Worm (Caenorhabditis elegans): ENCODE data around the gene srt-3.
"Not testable (repeated sequence)": the region's sequence is repeated elsewhere in the genome, so short reads cannot be mapped to it uniquely, and the experiment has no call there.

The srt-3 gene

ce11 chrV:4260090-4260489, at the start of gene srt-3:
Gene srt-3, minus strand, starts transcription at chrV:4260190.
- no peak for TF ChIP-seq unc-62 (GFP tag; optimal IDR thresholded peaks at IDR 0.05)

- no peak for TF ChIP-seq unc-62 (GFP tag; optimal IDR thresholded peaks at IDR 0.05)
Measured at ce11 chrV:4304240-4304639, 44.2 kb upstream of the srt-3 start.

ce11 chrV:4303793-4304192, 43.8 kb upstream of the srt-3 start:
- TF ChIP-seq unc-62 (GFP tag; optimal IDR thresholded peaks at IDR 0.05), result no peak

- no peak for TF ChIP-seq unc-62 (GFP tag; optimal IDR thresholded peaks at IDR 0.05)
Measured at ce11 chrV:4302842-4303241, 42.9 kb upstream of the srt-3 start.

ce11 chrV:4299741-4300140, 39.8 kb upstream of the srt-3 start, which contains the start of gene ZC132.3:
Gene ZC132.3, minus strand, starts transcription at chrV:4299841.
- no peak for TF ChIP-seq unc-62 (GFP tag; optimal IDR thresholded peaks at IDR 0.05)

ce11 chrV:4298579-4298978, 38.6 kb upstream of the srt-3 start, which contains the start of gene ZC132.11:
Gene ZC132.11, minus strand, starts transcription at chrV:4298679.
- no peak for TF ChIP-seq unc-62 (GFP tag; optimal IDR thresholded peaks at IDR 0.05)

- TF ChIP-seq unc-62 (GFP tag; optimal IDR thresholded peaks at IDR 0.05), result no peak
Measured at ce11 chrV:4295920-4296319, 35.9 kb upstream of the srt-3 start, which contains the start of gene F47D2.11. Gene F47D2.11, minus strand, starts transcription at chrV:4296020.

- not testable (repeated sequence) for TF ChIP-seq unc-62 (GFP tag; optimal IDR thresholded peaks at IDR 0.05)
Measured at ce11 chrV:4293425-4293824, 33.4 kb upstream of the srt-3 start, which contains the start of gene srh-194. Gene srh-194, minus strand, starts transcription at chrV:4293525.

- not testable (repeated sequence) for TF ChIP-seq unc-62 (GFP tag; optimal IDR thresholded peaks at IDR 0.05)
Measured at ce11 chrV:4290093-4290492, 30.1 kb upstream of the srt-3 start, which contains the start of gene srh-193. Gene srh-193, minus strand, starts transcription at chrV:4290193.

ce11 chrV:4284737-4285136, 24.7 kb upstream of the srt-3 start, which contains the start of gene srt-19:
Gene srt-19, plus strand, starts transcription at chrV:4285037.
- TF ChIP-seq unc-62 (GFP tag; optimal IDR thresholded peaks at IDR 0.05), result not testable (repeated sequence)

ce11 chrV:4281699-4282098, 21.7 kb upstream of the srt-3 start, which contains the start of gene srt-37:
Gene srt-37, minus strand, starts transcription at chrV:4281799.
- not testable (repeated sequence) for TF ChIP-seq unc-62 (GFP tag; optimal IDR thresholded peaks at IDR 0.05)

ce11 chrV:4278735-4279134, 18.7 kb upstream of the srt-3 start, which contains the start of gene srt-20:
Gene srt-20, minus strand, starts transcription at chrV:4278835.
- TF ChIP-seq unc-62 (GFP tag; optimal IDR thresholded peaks at IDR 0.05), result not testable (repeated sequence)

ce11 chrV:4273372-4273771, 13.4 kb upstream of the srt-3 start:
- TF ChIP-seq unc-62 (GFP tag; optimal IDR thresholded peaks at IDR 0.05), result no peak

- TF ChIP-seq unc-62 (GFP tag; optimal IDR thresholded peaks at IDR 0.05), result not testable (repeated sequence)
Measured at ce11 chrV:4271258-4271657, 11.3 kb upstream of the srt-3 start, which contains the start of gene srt-38. Gene srt-38, minus strand, starts transcription at chrV:4271358.

- not testable (repeated sequence) for TF ChIP-seq unc-62 (GFP tag; optimal IDR thresholded peaks at IDR 0.05)
Measured at ce11 chrV:4268213-4268612, 8.2 kb upstream of the srt-3 start, which contains the start of gene srt-36. Gene srt-36, minus strand, starts transcription at chrV:4268313.

ce11 chrV:4264516-4264915, 4.5 kb upstream of the srt-3 start, which contains the start of gene srt-35:
Gene srt-35, minus strand, starts transcription at chrV:4264616.
- no peak for TF ChIP-seq unc-62 (GFP tag; optimal IDR thresholded peaks at IDR 0.05)

ce11 chrV:4261385-4261784, 1.4 kb upstream of the srt-3 start:
- TF ChIP-seq unc-62 (GFP tag; optimal IDR thresholded peaks at IDR 0.05), result no peak

Measured in whole organism, dauer.